Worm (Caenorhabditis elegans) whole organism, early embryonic: ENCODE data around the gene his-72.

Experiments used
- aly-1 ChIP-seq: sonication (generic microtip); optimal IDR thresholded peaks from 2 replicates; lab custom pipeline; 2016; ENCODE audit warnings: missing genetic modification characterization, missing compliant biosample characterization
- ama-1 ChIP-seq: fragments of 150-350 bp; optimal IDR thresholded peaks from 2 replicates; lab custom pipeline; 2014
- ceh-13 ChIP-seq: fragments of 200-800 bp; sonication (Bioruptor generic); optimal IDR thresholded peaks from 2 replicates; lab custom pipeline; 2018; ENCODE audit warnings: mild to moderate bottlenecking, missing genetic modification characterization, missing compliant biosample characterization
- ceh-36 ChIP-seq: sonication (generic microtip); optimal IDR thresholded peaks from 2 replicates; lab custom pipeline; 2016; ENCODE audit warnings: missing genetic modification characterization, inconsistent platforms, missing compliant biosample characterization
- flt-1 ChIP-seq: fragments of 200-800 bp; sonication (Bioruptor generic); IDR thresholded peaks from 2 replicates; pipeline ENCODE4 v1.3.6; 2022; ENCODE audit warnings: missing genetic modification characterization, missing compliant biosample characterization
- hmbx-1 ChIP-seq: sonication (generic microtip); optimal IDR thresholded peaks from 2 replicates; lab custom pipeline; 2016; ENCODE audit warnings: mild to moderate bottlenecking, missing genetic modification characterization, missing compliant biosample characterization
- tra-4 ChIP-seq: sonication (generic microtip); optimal IDR thresholded peaks from 2 replicates; lab custom pipeline; 2017; ENCODE audit warnings: missing genetic modification characterization, missing compliant biosample characterization

DNA sequence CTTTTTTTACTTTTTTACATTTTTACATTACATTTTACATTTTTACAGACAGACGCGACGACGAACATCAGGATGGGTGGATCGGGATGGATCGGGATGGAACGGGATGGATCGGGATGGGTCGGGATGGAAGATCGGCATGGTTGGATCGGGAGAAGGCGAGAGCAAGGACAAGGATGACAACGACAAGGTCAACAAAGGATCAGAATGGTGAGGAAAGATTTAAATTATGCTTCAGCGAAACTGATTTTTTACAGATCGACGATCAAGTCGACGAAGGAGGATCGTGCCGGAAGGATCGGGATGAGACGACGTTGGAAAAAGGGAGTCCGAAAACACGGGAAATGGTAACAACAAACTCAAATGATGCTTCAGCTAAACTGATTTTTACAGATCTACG, 19.3 kb upstream of the his-72 start:
- TF ChIP-seq tra-4 (tag; lab: Kevin White, UChicago) (no peak), flt-1 (GFP tag; lab: Robert Waterston, UW) (no peak), ceh-36 (no peak), ceh-13 (GFP tag; lab: Kevin White, UChicago) (no peak), ama-1 (lab: Kevin White, UChicago) (no peak), aly-1 (tag; lab: Kevin White, UChicago) (no peak), hmbx-1 (no peak)
